Fruit fly (Drosophila melanogaster): ENCODE results near the gene CG18048.

CG18048 gene

dm6 chr3R:6343396-6344239 is 2.3 kb upstream of the CG18048 start, which contains the start of gene CG17919:
CG17919 (plus strand) TSS chr3R:6344029.
- no peak for TF ChIP-seq noc (tag; optimal IDR thresholded peaks at IDR 0.05)

dm6 chr3R:6348943-6349342 is 3.0 kb downstream of the CG18048 start, which contains the start of gene Hr83:
Hr83 (plus strand) TSS chr3R:6349243.
- no peak for TF ChIP-seq noc (tag; optimal IDR thresholded peaks at IDR 0.05)

dm6 chr3R:6350755-6351154 is 4.8 kb downstream of the CG18048 start, which contains the start of gene Pak:
Pak (plus strand) TSS chr3R:6350896.
- TF ChIP-seq noc (tag; optimal IDR thresholded peaks at IDR 0.05) = no peak

dm6 chr3R:6351181-6351580 is 5.3 kb downstream of the CG18048 start:
- TF ChIP-seq noc (tag; optimal IDR thresholded peaks at IDR 0.05) = no peak

- TF ChIP-seq noc (tag; optimal IDR thresholded peaks at IDR 0.05) = peak; percentile 19
Measured at dm6 chr3R:6351696-6352378, 5.9 kb downstream of the CG18048 start.

dm6 chr3R:6352436-6352835 is 6.5 kb downstream of the CG18048 start:
- TF ChIP-seq noc (tag; optimal IDR thresholded peaks at IDR 0.05) = no peak

- TF ChIP-seq noc (tag; optimal IDR thresholded peaks at IDR 0.05) = peak; percentile 15
Measured at dm6 chr3R:6352893-6353623, 7.1 kb downstream of the CG18048 start.

dm6 chr3R:6353624-6354352 is 7.9 kb downstream of the CG18048 start:
- peak; percentile 91 for TF ChIP-seq noc (tag; optimal IDR thresholded peaks at IDR 0.05)

- TF ChIP-seq noc (tag; optimal IDR thresholded peaks at IDR 0.05) = no peak
Measured at dm6 chr3R:6354408-6354807, 8.5 kb downstream of the CG18048 start.

- no peak for TF ChIP-seq noc (tag; optimal IDR thresholded peaks at IDR 0.05)
Measured at dm6 chr3R:6368100-6368499, 22.2 kb downstream of the CG18048 start, which contains the start of gene CG42724. CG42724 (minus strand) TSS chr3R:6368288.

- TF ChIP-seq noc (tag; optimal IDR thresholded peaks at IDR 0.05) = no peak
Measured at dm6 chr3R:6368550-6369238, 22.8 kb downstream of the CG18048 start, which contains the start of gene CG10286. CG10286 (plus strand) TSS chr3R:6368965.

dm6 chr3R:6373512-6374306 is 27.8 kb downstream of the CG18048 start:
- TF ChIP-seq noc (tag; optimal IDR thresholded peaks at IDR 0.05) = peak; percentile 21

- TF ChIP-seq noc (tag; optimal IDR thresholded peaks at IDR 0.05) = no peak
Measured at dm6 chr3R:6374307-6374574, 28.3 kb downstream of the CG18048 start, which contains the start of gene CG42564. CG42564 (plus strand) TSS chr3R:6374475.

dm6 chr3R:6375944-6376343 is 30.0 kb downstream of the CG18048 start, which contains the start of gene CRAT:
CRAT (minus strand) TSS chr3R:6376044.
- no peak for TF ChIP-seq noc (tag; optimal IDR thresholded peaks at IDR 0.05)

All from whole organism, larva.